Fruit fly (Drosophila melanogaster) whole organism, embryonic: ENCODE data around the gene NELF-B.

Experiments used
- BtbVII ChIP-seq: fragments of 200-800 bp; sonication (Bioruptor generic); optimal IDR thresholded peaks from 3 replicates; lab custom pipeline; 2017; ENCODE audit warnings: missing biosample characterization, mild to moderate bottlenecking, missing genetic modification characterization
- CG10321 ChIP-seq: fragments of 200-800 bp; sonication (Bioruptor generic); IDR thresholded peaks from 2 replicates; pipeline ENCODE4 v1.3.6; 2022; ENCODE audit warnings: missing biosample characterization, missing genetic modification characterization
- CG10366 ChIP-seq: fragments of 200-800 bp; sonication (Bioruptor generic); IDR thresholded peaks from 2 replicates; pipeline ENCODE4 v1.3.6; 2022; ENCODE audit warnings: missing biosample characterization, missing genetic modification characterization
- CG10565 ChIP-seq: fragments of 200-800 bp; sonication (Bioruptor generic); optimal IDR thresholded peaks from 3 replicates; lab custom pipeline; 2016; ENCODE audit warnings: missing biosample characterization, mild to moderate bottlenecking, missing genetic modification characterization
- CG11560 ChIP-seq: fragments of 200-800 bp; sonication (Bioruptor generic); IDR thresholded peaks from 3 replicates; pipeline ENCODE4 v1.3.6; 2022; ENCODE audit warnings: missing biosample characterization, missing genetic modification characterization
- CG11696 ChIP-seq: fragments of 200-800 bp; sonication (Bioruptor generic); IDR thresholded peaks from 2 replicates; pipeline ENCODE4 v1.3.6; 2022; ENCODE audit warnings: missing biosample characterization, missing genetic modification characterization
- CG12071 ChIP-seq: fragments of 200-800 bp; sonication (Bioruptor generic); optimal IDR thresholded peaks from 3 replicates; lab custom pipeline; 2018; ENCODE audit warnings: missing biosample characterization, mild to moderate bottlenecking, missing genetic modification characterization
- CG12219 ChIP-seq: fragments of 200-800 bp; sonication (Bioruptor generic); optimal IDR thresholded peaks from 3 replicates; lab custom pipeline; 2018; ENCODE audit warnings: missing biosample characterization, mild to moderate bottlenecking, missing genetic modification characterization
- CG13296 ChIP-seq: fragments of 200-800 bp; sonication (Bioruptor generic); optimal IDR thresholded peaks from 3 replicates; lab custom pipeline; 2018; ENCODE audit warnings: missing biosample characterization, mild to moderate bottlenecking, missing genetic modification characterization
- CG13775 ChIP-seq: fragments of 200-800 bp; sonication (Bioruptor generic); optimal IDR thresholded peaks from 3 replicates; lab custom pipeline; 2017; ENCODE audit warnings: missing biosample characterization, mild to moderate bottlenecking, missing genetic modification characterization
- CG14050 ChIP-seq: fragments of 200-800 bp; sonication (Bioruptor generic); IDR thresholded peaks from 3 replicates; pipeline ENCODE4 v1.3.6; 2022; ENCODE audit warnings: missing biosample characterization, missing genetic modification characterization
- CG15073 ChIP-seq: fragments of 200-800 bp; sonication (Bioruptor generic); optimal IDR thresholded peaks from 2 replicates; lab custom pipeline; 2016; ENCODE audit warnings: missing biosample characterization, missing genetic modification characterization
- CG15514 ChIP-seq: fragments of 200-800 bp; sonication (Bioruptor generic); optimal IDR thresholded peaks from 3 replicates; lab custom pipeline; 2017; ENCODE audit warnings: missing biosample characterization, missing genetic modification characterization, mild to moderate bottlenecking, moderate library complexity, missing genetic modification reagents
- CG17359 ChIP-seq: fragments of 200-800 bp; sonication (Bioruptor generic); optimal IDR thresholded peaks from 3 replicates; lab custom pipeline; 2018; ENCODE audit warnings: missing biosample characterization, mild to moderate bottlenecking, missing genetic modification characterization, moderate library complexity
- CG17829 ChIP-seq: fragments of 200-800 bp; optimal IDR thresholded peaks from 2 replicates; lab custom pipeline; 2019; ENCODE audit warnings: missing biosample characterization, mild to moderate bottlenecking, missing genetic modification characterization, moderate library complexity
- CG2712 ChIP-seq: fragments of 200-800 bp; optimal IDR thresholded peaks from 3 replicates; lab custom pipeline; 2019; ENCODE audit warnings: missing biosample characterization, mild to moderate bottlenecking, missing genetic modification characterization, moderate library complexity
- CG30431 ChIP-seq: fragments of 200-800 bp; sonication (Bioruptor generic); optimal IDR thresholded peaks from 2 replicates; lab custom pipeline; 2017; ENCODE audit warnings: missing biosample characterization, missing genetic modification characterization
- CG33557 ChIP-seq: fragments of 200-800 bp; sonication (Bioruptor generic); optimal IDR thresholded peaks from 2 replicates; lab custom pipeline; 2019; ENCODE audit warnings: missing biosample characterization, mild to moderate bottlenecking, missing genetic modification characterization, moderate library complexity
- CG4404 ChIP-seq: fragments of 200-800 bp; sonication (Bioruptor generic); IDR thresholded peaks from 2 replicates; pipeline ENCODE4 v1.3.6; 2022; ENCODE audit warnings: missing biosample characterization, missing genetic modification characterization
- CG4707 ChIP-seq: fragments of 200-800 bp; sonication (Bioruptor generic); optimal IDR thresholded peaks from 2 replicates; lab custom pipeline; 2018; ENCODE audit warnings: missing biosample characterization, mild to moderate bottlenecking, missing genetic modification characterization, moderate library complexity
- CG4820 ChIP-seq: fragments of 200-800 bp; sonication (Bioruptor generic); optimal IDR thresholded peaks from 3 replicates; lab custom pipeline; 2016; ENCODE audit warnings: missing biosample characterization, missing genetic modification characterization
- CG6791 ChIP-seq: fragments of 200-800 bp; sonication (Bioruptor generic); IDR thresholded peaks from 3 replicates; pipeline ENCODE4 v1.3.6; 2022; ENCODE audit warnings: missing biosample characterization, missing genetic modification characterization; ENCODE audit not compliant: partially characterized antibody
- CG7963 ChIP-seq: fragments of 200-800 bp; sonication (Bioruptor generic); IDR thresholded peaks from 3 replicates; pipeline ENCODE4 v1.3.6; 2022; ENCODE audit warnings: missing biosample characterization, missing genetic modification characterization; ENCODE audit not compliant: partially characterized antibody
- CG9437 ChIP-seq: fragments of 200-800 bp; sonication (Bioruptor generic); optimal IDR thresholded peaks from 2 replicates; lab custom pipeline; 2018; ENCODE audit warnings: missing biosample characterization, mild to moderate bottlenecking, missing genetic modification characterization
- Dek ChIP-seq: fragments of 200-800 bp; sonication (Bioruptor generic); optimal IDR thresholded peaks from 3 replicates; lab custom pipeline; 2019; ENCODE audit warnings: missing biosample characterization, mild to moderate bottlenecking, missing genetic modification characterization, moderate library complexity
- GATAe ChIP-seq: fragments of 200-800 bp; sonication (Bioruptor generic); conservative IDR thresholded peaks from 2 replicates; pipeline ENCODE4 v1.3.6; 2022; ENCODE audit warnings: missing biosample characterization, missing genetic modification characterization
- HLH4C ChIP-seq: fragments of 200-800 bp; sonication (Bioruptor generic); IDR thresholded peaks from 3 replicates; pipeline ENCODE4 v1.3.6; 2022; ENCODE audit warnings: missing biosample characterization, missing genetic modification characterization; ENCODE audit not compliant: partially characterized antibody
- Oli ChIP-seq: fragments of 200-800 bp; sonication (Bioruptor generic); optimal IDR thresholded peaks from 2 replicates; lab custom pipeline; 2018; ENCODE audit warnings: missing biosample characterization, mild to moderate bottlenecking, missing genetic modification characterization, moderate library complexity
- Usf ChIP-seq: fragments of 200-800 bp; sonication (Bioruptor generic); optimal IDR thresholded peaks from 2 replicates; lab custom pipeline; 2017; ENCODE audit warnings: missing genotype, missing biosample characterization, missing genetic modification characterization
- Vsx1 ChIP-seq: fragments of 200-800 bp; sonication (Bioruptor generic); optimal IDR thresholded peaks from 2 replicates; lab custom pipeline; 2017; ENCODE audit warnings: missing biosample characterization, mild to moderate bottlenecking, missing genetic modification characterization, missing genetic modification reagents
- Xrp1 ChIP-seq: fragments of 200-800 bp; sonication (Bioruptor generic); IDR thresholded peaks from 2 replicates; pipeline ENCODE4 v1.3.6; 2022; ENCODE audit warnings: missing biosample characterization, missing genetic modification characterization
- ab ChIP-seq: fragments of 200-800 bp; sonication (Bioruptor generic); optimal IDR thresholded peaks from 2 replicates; lab custom pipeline; 2016; ENCODE audit warnings: missing biosample characterization, missing genetic modification characterization
- caup ChIP-seq: fragments of 200-800 bp; sonication (Bioruptor generic); optimal IDR thresholded peaks from 3 replicates; lab custom pipeline; 2017; ENCODE audit warnings: missing biosample characterization, mild to moderate bottlenecking, missing genetic modification characterization, moderate library complexity; ENCODE audit not compliant: severe bottlenecking
- chinmo ChIP-seq: fragments of 200-800 bp; sonication (Bioruptor generic); IDR thresholded peaks from 4 replicates; pipeline ENCODE4 v1.3.6; 2022; ENCODE audit warnings: missing biosample characterization, missing genetic modification characterization; ENCODE audit not compliant: partially characterized antibody
- dpn ChIP-seq, 2 experiments: fragments of 200-800 bp; sonication (Bioruptor generic); optimal IDR thresholded peaks; 3 replicates each; lab custom pipeline; 2016; ENCODE audit warnings: missing biosample characterization in 2 of 2, missing genetic modification characterization in 2 of 2
- ems ChIP-seq: fragments of 200-800 bp; sonication (Bioruptor generic); optimal IDR thresholded peaks from 3 replicates; lab custom pipeline; 2016; ENCODE audit warnings: missing biosample characterization, missing genetic modification characterization
- fd96Cb ChIP-seq: fragments of 200-800 bp; sonication (Bioruptor generic); optimal IDR thresholded peaks from 2 replicates; lab custom pipeline; 2018; ENCODE audit warnings: missing biosample characterization, mild to moderate bottlenecking, missing genetic modification characterization, moderate library complexity
- ham ChIP-seq: fragments of 200-800 bp; sonication (Bioruptor generic); IDR thresholded peaks from 2 replicates; pipeline ENCODE4 v1.3.6; 2022; ENCODE audit warnings: missing biosample characterization, missing genetic modification characterization
- jumu ChIP-seq: fragments of 200-800 bp; sonication (Bioruptor generic); optimal IDR thresholded peaks from 3 replicates; lab custom pipeline; 2016; ENCODE audit warnings: missing biosample characterization, missing genetic modification characterization
- mirr ChIP-seq: fragments of 200-800 bp; sonication (Bioruptor generic); optimal IDR thresholded peaks from 3 replicates; lab custom pipeline; 2018; ENCODE audit warnings: missing biosample characterization, mild to moderate bottlenecking, missing genetic modification characterization
- mld ChIP-seq: fragments of 200-800 bp; sonication (Bioruptor generic); IDR thresholded peaks from 3 replicates; pipeline ENCODE4 v1.3.6; 2022; ENCODE audit warnings: missing biosample characterization, missing genetic modification characterization; ENCODE audit not compliant: partially characterized antibody
- nom ChIP-seq: fragments of 200-800 bp; sonication (Bioruptor generic); optimal IDR thresholded peaks from 2 replicates; lab custom pipeline; 2017; ENCODE audit warnings: missing biosample characterization, missing genetic modification characterization, mild to moderate bottlenecking, moderate library complexity, missing genetic modification reagents
- schlank ChIP-seq: fragments of 200-800 bp; sonication (Bioruptor generic); optimal IDR thresholded peaks from 2 replicates; lab custom pipeline; 2018; ENCODE audit warnings: missing biosample characterization, mild to moderate bottlenecking, missing genetic modification characterization
- seq ChIP-seq: fragments of 200-800 bp; sonication (Bioruptor generic); IDR thresholded peaks from 2 replicates; pipeline ENCODE4 v1.3.6; 2022; ENCODE audit warnings: missing biosample characterization, missing genetic modification characterization
- slbo ChIP-seq: fragments of 200-800 bp; sonication (Bioruptor generic); IDR thresholded peaks from 2 replicates; pipeline ENCODE4 v1.3.6; 2022; ENCODE audit warnings: missing biosample characterization, missing genetic modification characterization
- sqz ChIP-seq: fragments of 200-800 bp; sonication (Bioruptor generic); optimal IDR thresholded peaks from 3 replicates; lab custom pipeline; 2018; ENCODE audit warnings: missing biosample characterization, mild to moderate bottlenecking, missing genetic modification characterization
- sr ChIP-seq: fragments of 200-800 bp; sonication (Bioruptor generic); IDR thresholded peaks from 3 replicates; pipeline ENCODE4 v1.3.6; 2022; ENCODE audit warnings: missing biosample characterization, missing genetic modification characterization
- zfh2 ChIP-seq: fragments of 200-800 bp; sonication (Bioruptor generic); optimal IDR thresholded peaks from 2 replicates; lab custom pipeline; 2016; ENCODE audit warnings: missing biosample characterization, missing genetic modification characterization

NELF-B gene

dm6 chrX:7701282-7702078 lies 26.7 kb downstream of the NELF-B start (continued):
- TF ChIP-seq CG10321 (GFP tag; lab: Robert Waterston, UW) (0 out of 2 replicates have a peak, but pooled peaks have one; percentile 27), BtbVII (GFP tag; lab: Kevin White, UChicago) (peak; percentile 86), HLH4C (no peak), Dek (tag; lab: Kevin White, UChicago) (peak; percentile 84), CG15073 (no peak), CG17359 (tag; lab: Kevin White, UChicago) (peak; percentile 79), ham (peak; percentile 64; the same call in 1 of the 2 replicates), caup (GFP tag; lab: Kevin White, UChicago) (peak; percentile 82), ems (GFP tag; lab: Kevin White, UChicago) (peak; percentile 34), CG15514 (GFP tag; lab: Kevin White, UChicago) (peak; percentile 81), CG13775 (GFP tag; lab: Kevin White, UChicago) (peak; percentile 55), CG10366 (GFP tag; lab: Robert Waterston, UW) (peak; percentile 53), mirr (GFP tag; lab: Kevin White, UChicago) (peak; percentile 52), Xrp1 (peak; percentile 65), CG12071 (peak; percentile 57), CG4707 (GFP tag; lab: Kevin White, UChicago) (peak; percentile 10), Oli (tag; lab: Kevin White, UChicago) (peak; percentile 84), CG14050 (GFP tag; lab: Robert Waterston, UW) (peak; percentile 46; the same call in 1 of the 3 replicates), CG17829 (tag; lab: Kevin White, UChicago) (peak; percentile 66), CG11696 (GFP tag; lab: Robert Waterston, UW) (peak; percentile 95), nom (GFP tag; lab: Kevin White, UChicago) (no peak), sqz (GFP tag; lab: Kevin White, UChicago) (peak; percentile 57), seq (GFP tag; lab: Robert Waterston, UW) (peak; percentile 57), CG12219 (peak; percentile 58), fd96Cb (tag; lab: Kevin White, UChicago) (peak; percentile 71), GATAe (GFP tag; lab: Robert Waterston, UW) (0 out of 2 replicates have a peak, but pooled peaks have one; percentile 40), Usf (peak; percentile 43), CG4404 (peak; percentile 41; the same call in 1 of the 2 replicates), CG9437 (GFP tag; lab: Kevin White, UChicago) (peak; percentile 63), CG13296 (peak; percentile 84), CG6791 (GFP tag; lab: Robert Waterston, UW) (no peak), CG7963 (GFP tag; lab: Robert Waterston, UW) (no peak), zfh2 (GFP tag; lab: Kevin White, UChicago) (peak; percentile 47), CG11560 (tag; lab: Robert Waterston, UW) (no peak), mld (GFP tag; lab: Robert Waterston, UW) (no peak), ab (GFP tag; lab: Kevin White, UChicago) (no peak), CG10565 (no peak), CG4820 (GFP tag; lab: Kevin White, UChicago) (peak; percentile 54), slbo (GFP tag; lab: Robert Waterston, UW) (peak; percentile 81), Vsx1 (peak; percentile 39), dpn (GFP tag; optimal IDR thresholded peaks at IDR 0.05; lab: Kevin White, UChicago) (peak; percentile 24 to 57), jumu (GFP tag; lab: Kevin White, UChicago) (peak; percentile 19), CG2712 (tag; lab: Kevin White, UChicago) (peak; percentile 76), CG30431 (GFP tag; lab: Kevin White, UChicago) (peak; percentile 3), schlank (peak; percentile 48), CG33557 (peak; percentile 4), chinmo (GFP tag; lab: Robert Waterston, UW) (peak; percentile 82; the same call in 3 of the 4 replicates), sr (no peak)
